Fruit fly (Drosophila melanogaster) whole organism, embryonic: ENCODE measurements around the gene ric8a.
A peak's percentile ranks its signal among the peaks of the same experiment; 100 is the strongest.

Experiments used
- Adf1 ChIP-seq: fragments of 200-800 bp; sonication (Bioruptor generic); IDR thresholded peaks from 2 replicates; pipeline ENCODE4 v1.3.6; 2022; ENCODE audit warnings: missing biosample characterization, missing genetic modification characterization
- C15 ChIP-seq: fragments of 200-800 bp; sonication (Bioruptor generic); IDR thresholded peaks from 3 replicates; pipeline ENCODE4 v1.3.6; 2022; ENCODE audit warnings: missing biosample characterization, missing genetic modification characterization
- CG10274 ChIP-seq: fragments of 200-800 bp; sonication (Bioruptor generic); optimal IDR thresholded peaks from 3 replicates; lab custom pipeline; 2017; ENCODE audit warnings: missing biosample characterization, mild to moderate bottlenecking, missing genetic modification characterization
- CG10431 ChIP-seq: fragments of 200-800 bp; sonication (Bioruptor generic); optimal IDR thresholded peaks from 3 replicates; lab custom pipeline; 2018; ENCODE audit warnings: missing biosample characterization, mild to moderate bottlenecking, missing genetic modification characterization
- CG11093 ChIP-seq: fragments of 200-800 bp; sonication (Bioruptor generic); IDR thresholded peaks from 3 replicates; pipeline ENCODE4 v1.3.6; 2022; ENCODE audit warnings: missing biosample characterization, missing genetic modification characterization
- CG11398 ChIP-seq: fragments of 200-800 bp; sonication (Bioruptor generic); optimal IDR thresholded peaks from 2 replicates; lab custom pipeline; 2016; ENCODE audit warnings: missing biosample characterization, missing genetic modification characterization
- CG11560 ChIP-seq: fragments of 200-800 bp; sonication (Bioruptor generic); IDR thresholded peaks from 3 replicates; pipeline ENCODE4 v1.3.6; 2022; ENCODE audit warnings: missing biosample characterization, missing genetic modification characterization
- CG12659 ChIP-seq: fragments of 200-800 bp; sonication (Bioruptor generic); optimal IDR thresholded peaks from 3 replicates; lab custom pipeline; 2017; ENCODE audit warnings: mild to moderate bottlenecking, missing biosample characterization, missing genetic modification reagents, missing genetic modification characterization
- CG18476 ChIP-seq: fragments of 200-800 bp; sonication (Bioruptor generic); optimal IDR thresholded peaks from 2 replicates; lab custom pipeline; 2016; ENCODE audit warnings: missing biosample characterization, mild to moderate bottlenecking, missing genetic modification characterization
- CG2120 ChIP-seq: fragments of 200-800 bp; sonication (Bioruptor generic); optimal IDR thresholded peaks from 3 replicates; lab custom pipeline; 2016; ENCODE audit warnings: missing biosample characterization, missing genetic modification characterization
- CG30403 ChIP-seq: fragments of 200-800 bp; sonication (Bioruptor generic); optimal IDR thresholded peaks from 3 replicates; lab custom pipeline; 2016; ENCODE audit warnings: missing biosample characterization, missing genetic modification characterization
- CG30431 ChIP-seq: fragments of 200-800 bp; sonication (Bioruptor generic); optimal IDR thresholded peaks from 2 replicates; lab custom pipeline; 2017; ENCODE audit warnings: missing biosample characterization, missing genetic modification characterization
- CG3163 ChIP-seq: fragments of 200-800 bp; sonication (Bioruptor generic); optimal IDR thresholded peaks from 3 replicates; lab custom pipeline; 2016; ENCODE audit warnings: missing biosample characterization, missing genetic modification characterization
- CG33557 ChIP-seq: fragments of 200-800 bp; sonication (Bioruptor generic); optimal IDR thresholded peaks from 2 replicates; lab custom pipeline; 2019; ENCODE audit warnings: missing biosample characterization, mild to moderate bottlenecking, missing genetic modification characterization, moderate library complexity
- CG34224 ChIP-seq: fragments of 200-800 bp; sonication (Bioruptor generic); IDR thresholded peaks from 3 replicates; pipeline ENCODE4 v1.3.6; 2022; ENCODE audit warnings: missing biosample characterization, missing genetic modification characterization; ENCODE audit not compliant: partially characterized antibody
- CG43689 ChIP-seq: fragments of 200-800 bp; sonication (Bioruptor generic); IDR thresholded peaks from 2 replicates; pipeline ENCODE4 v1.3.6; 2022; ENCODE audit warnings: missing biosample characterization, missing genetic modification characterization
- CG7987 ChIP-seq: fragments of 200-800 bp; sonication (Bioruptor generic); optimal IDR thresholded peaks from 2 replicates; lab custom pipeline; 2018; ENCODE audit warnings: missing biosample characterization, mild to moderate bottlenecking, missing genetic modification characterization, moderate library complexity
- CG9932 ChIP-seq: fragments of 200-800 bp; sonication (Bioruptor generic); IDR thresholded peaks from 2 replicates; pipeline ENCODE4 v1.3.6; 2022; ENCODE audit warnings: missing biosample characterization, missing genetic modification characterization
- Dref ChIP-seq: fragments of 200-800 bp; sonication (Bioruptor generic); IDR thresholded peaks from 2 replicates; pipeline ENCODE4 v1.3.6; 2022; ENCODE audit warnings: missing biosample characterization, missing genetic modification characterization
- E2f2 ChIP-seq: fragments of 200-800 bp; sonication (Bioruptor generic); IDR thresholded peaks from 2 replicates; pipeline ENCODE4 v1.3.6; 2022; ENCODE audit warnings: missing biosample characterization, missing genetic modification characterization
- ERR ChIP-seq: fragments of 200-800 bp; sonication (Bioruptor generic); optimal IDR thresholded peaks from 2 replicates; lab custom pipeline; 2016; ENCODE audit warnings: missing biosample characterization, missing genetic modification characterization
- Fer2 ChIP-seq: fragments of 200-800 bp; sonication (Bioruptor generic); optimal IDR thresholded peaks from 2 replicates; lab custom pipeline; 2018; ENCODE audit warnings: missing biosample characterization, mild to moderate bottlenecking, missing genetic modification characterization, moderate library complexity
- Hmr ChIP-seq: fragments of 200-800 bp; sonication (Bioruptor generic); optimal IDR thresholded peaks from 3 replicates; lab custom pipeline; 2017; ENCODE audit warnings: mild to moderate bottlenecking, missing biosample characterization, missing genetic modification reagents, missing genetic modification characterization
- Mrtf ChIP-seq: fragments of 200-800 bp; sonication (Bioruptor generic); IDR thresholded peaks from 3 replicates; pipeline ENCODE4 v1.3.6; 2022; ENCODE audit warnings: missing biosample characterization, missing genetic modification characterization
- NfI ChIP-seq: fragments of 200-800 bp; sonication (Bioruptor generic); optimal IDR thresholded peaks from 3 replicates; lab custom pipeline; 2018; ENCODE audit warnings: missing biosample characterization, mild to moderate bottlenecking, missing genetic modification characterization, moderate library complexity
- PHDP ChIP-seq: fragments of 200-800 bp; sonication (Bioruptor generic); optimal IDR thresholded peaks from 3 replicates; lab custom pipeline; 2018; ENCODE audit warnings: missing biosample characterization, mild to moderate bottlenecking, missing genetic modification characterization, moderate library complexity
- Scr ChIP-seq: fragments of 200-800 bp; sonication (Bioruptor generic); IDR thresholded peaks from 2 replicates; pipeline ENCODE4 v1.3.6; 2022; ENCODE audit warnings: missing biosample characterization, missing genetic modification characterization; ENCODE audit not compliant: partially characterized antibody
- az2 ChIP-seq: fragments of 200-800 bp; sonication (Bioruptor generic); optimal IDR thresholded peaks from 3 replicates; lab custom pipeline; 2016; ENCODE audit warnings: missing biosample characterization, missing genetic modification characterization
- chinmo ChIP-seq: fragments of 200-800 bp; sonication (Bioruptor generic); IDR thresholded peaks from 4 replicates; pipeline ENCODE4 v1.3.6; 2022; ENCODE audit warnings: missing biosample characterization, missing genetic modification characterization; ENCODE audit not compliant: partially characterized antibody
- emc ChIP-seq: fragments of 200-800 bp; sonication (Bioruptor generic); optimal IDR thresholded peaks from 2 replicates; lab custom pipeline; 2016; ENCODE audit warnings: missing biosample characterization, missing genetic modification characterization
- fd102C ChIP-seq: fragments of 200-800 bp; sonication (Bioruptor generic); optimal IDR thresholded peaks from 2 replicates; lab custom pipeline; 2018; ENCODE audit warnings: missing biosample characterization, mild to moderate bottlenecking, missing genetic modification characterization, moderate library complexity
- grau ChIP-seq: fragments of 200-800 bp; optimal IDR thresholded peaks from 3 replicates; lab custom pipeline; 2019; ENCODE audit warnings: missing biosample characterization, mild to moderate bottlenecking, missing genetic modification characterization, moderate library complexity
- gro ChIP-seq: fragments of 200-800 bp; sonication (Bioruptor generic); optimal IDR thresholded peaks from 2 replicates; lab custom pipeline; 2016; ENCODE audit warnings: missing biosample characterization, missing genetic modification characterization
- hkb ChIP-seq, 2 experiments: fragments of 200-800 bp in 1 of 2; fragments of >200 bp in 1 of 2; sonication (Bioruptor generic) in 1 of 2; IDR thresholded peaks in 1 of 2; optimal IDR thresholded peaks in 1 of 2; 2 replicates each; pipeline versions ENCODE4 v1.3.6 to Lab custom; 2017 to 2022; ENCODE audit warnings: missing biosample characterization in 1 of 2, missing genetic modification characterization in 1 of 2
- lov ChIP-seq, 2 experiments: fragments of 200-800 bp in 1 of 2; fragments of >200 bp in 1 of 2; sonication (Bioruptor generic) in 1 of 2; IDR thresholded peaks in 1 of 2; optimal IDR thresholded peaks in 1 of 2; 2 replicates in 1 of 2; 3 replicates in 1 of 2; pipeline versions ENCODE4 v1.3.6 to Lab custom; 2017 to 2022; ENCODE audit warnings: missing biosample characterization in 1 of 2, missing genetic modification characterization in 1 of 2
- maf-S ChIP-seq: fragments of 200-800 bp; sonication (Bioruptor generic); optimal IDR thresholded peaks from 2 replicates; lab custom pipeline; 2016; ENCODE audit warnings: missing biosample characterization, missing genetic modification characterization
- schlank ChIP-seq: fragments of 200-800 bp; sonication (Bioruptor generic); optimal IDR thresholded peaks from 2 replicates; lab custom pipeline; 2018; ENCODE audit warnings: missing biosample characterization, mild to moderate bottlenecking, missing genetic modification characterization
- sr ChIP-seq: fragments of 200-800 bp; sonication (Bioruptor generic); IDR thresholded peaks from 3 replicates; pipeline ENCODE4 v1.3.6; 2022; ENCODE audit warnings: missing biosample characterization, missing genetic modification characterization
- unpg ChIP-seq: fragments of 200-800 bp; sonication (Bioruptor generic); optimal IDR thresholded peaks from 3 replicates; lab custom pipeline; 2018; ENCODE audit warnings: missing biosample characterization, mild to moderate bottlenecking, missing genetic modification characterization, moderate library complexity
- wdn ChIP-seq: fragments of 200-800 bp; sonication (Bioruptor generic); IDR thresholded peaks from 2 replicates; pipeline ENCODE4 v1.3.6; 2022; ENCODE audit warnings: missing biosample characterization, missing genetic modification characterization
- zfh1 ChIP-seq: fragments of 200-800 bp; sonication (Bioruptor generic); IDR thresholded peaks from 3 replicates; pipeline ENCODE4 v1.3.6; 2022; ENCODE audit warnings: missing biosample characterization, missing genetic modification characterization

The ric8a gene

DNA sequence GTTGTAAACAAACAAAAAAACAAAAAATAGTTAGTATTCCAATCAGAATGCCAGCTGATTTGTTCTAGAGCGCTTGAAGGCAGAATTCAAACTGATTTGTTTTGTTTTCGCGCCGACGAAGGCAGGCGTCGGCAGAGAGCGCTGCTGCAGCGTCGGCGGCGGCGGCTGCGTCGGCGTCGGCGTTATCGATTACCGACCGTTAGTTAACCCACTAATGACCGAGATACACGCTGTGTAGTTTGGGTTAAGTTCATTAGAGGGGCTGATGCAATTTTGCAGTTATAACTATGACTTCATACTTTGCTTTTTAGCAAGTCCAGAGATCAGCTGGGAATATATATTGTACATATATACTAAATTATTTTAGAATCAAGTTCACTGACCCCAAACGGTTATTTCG lies 32.8 kb upstream of the ric8a start, which contains the start of gene t (continued):
- peak; percentile 25; the same call in 1 of the 3 replicates for TF ChIP-seq CG34224
- no peak for TF ChIP-seq emc (GFP tag; lab: Kevin White, UChicago)
- TF ChIP-seq CG3163 (GFP tag; lab: Kevin White, UChicago): no peak
- peak; percentile 13 for TF ChIP-seq Hmr (GFP tag; lab: Kevin White, UChicago)
- TF ChIP-seq wdn (GFP tag; lab: Robert Waterston, UW): 0 out of 2 replicates have a peak, but pooled peaks have one; percentile 13
- TF ChIP-seq CG11093: no peak
- no peak for TF ChIP-seq CG10274 (GFP tag; lab: Kevin White, UChicago)
- TF ChIP-seq NfI (GFP tag; lab: Kevin White, UChicago): no peak
- TF ChIP-seq ERR (GFP tag; lab: Kevin White, UChicago): no peak
- peak; percentile 19 for TF ChIP-seq CG2120
- peak; percentile 22; the same call in 1 of the 2 replicates for TF ChIP-seq Scr
- peak; percentile 5 for TF ChIP-seq PHDP (tag; lab: Kevin White, UChicago)
- no peak for TF ChIP-seq schlank
- no peak for TF ChIP-seq CG11398 (GFP tag; lab: Kevin White, UChicago)
- no peak for TF ChIP-seq CG30403 (GFP tag; lab: Kevin White, UChicago)
- TF ChIP-seq fd102C (GFP tag; lab: Kevin White, UChicago): no peak
- 0 out of 2 replicates have a peak, but pooled peaks have one; percentile 21 for TF ChIP-seq CG9932 (GFP tag; lab: Robert Waterston, UW)
- peak; percentile 20; the same call in 1 of the 2 replicates for TF ChIP-seq E2f2
- peak; percentile 5 for TF ChIP-seq az2 (GFP tag; lab: Kevin White, UChicago)
- TF ChIP-seq hkb (optimal IDR thresholded peaks at IDR 0.05; lab: Kevin White, UChicago): no peak
- TF ChIP-seq hkb (GFP tag; IDR thresholded peaks at IDR 0.05; lab: Robert Waterston, UW): 0 out of 2 replicates have a peak, but pooled peaks have one; percentile 25
- TF ChIP-seq sr (GFP tag; lab: Robert Waterston, UW): no peak
- no peak for TF ChIP-seq maf-S (GFP tag; lab: Kevin White, UChicago)
- no peak for TF ChIP-seq CG33557 (GFP tag; lab: Kevin White, UChicago)
- TF ChIP-seq Fer2: no peak
- no peak for TF ChIP-seq CG11560 (tag; lab: Robert Waterston, UW)
- TF ChIP-seq CG43689 (GFP tag; lab: Robert Waterston, UW): no peak
- TF ChIP-seq Dref (GFP tag; lab: Robert Waterston, UW): peak; percentile 33; the same call in 1 of the 2 replicates
- no peak for TF ChIP-seq C15
- TF ChIP-seq Mrtf: no peak
- TF ChIP-seq CG30431 (GFP tag; lab: Kevin White, UChicago): no peak
- no peak for TF ChIP-seq CG7987 (GFP tag; lab: Kevin White, UChicago)
- TF ChIP-seq CG10431 (GFP tag; lab: Kevin White, UChicago): no peak
- 0 out of 4 replicates have a peak, but pooled peaks have one; percentile 29 for TF ChIP-seq chinmo (GFP tag; lab: Robert Waterston, UW)
- peak; percentile 21 for TF ChIP-seq CG12659
- TF ChIP-seq Adf1 (GFP tag; lab: Robert Waterston, UW): peak; percentile 95
- TF ChIP-seq gro: no peak
- TF ChIP-seq zfh1 (GFP tag; lab: Robert Waterston, UW): no peak
- peak; percentile 23 for TF ChIP-seq grau
- peak; percentile 18 for TF ChIP-seq unpg (GFP tag; lab: Kevin White, UChicago)
- TF ChIP-seq lov (optimal IDR thresholded peaks at IDR 0.05; lab: Kevin White, UChicago): no peak
- TF ChIP-seq lov (GFP tag; IDR thresholded peaks at IDR 0.05; lab: Robert Waterston, UW): no peak
- TF ChIP-seq CG18476 (GFP tag; lab: Kevin White, UChicago): no peak
- TF ChIP-seq, all 482 proteins: peak for 23
